Worm (Caenorhabditis elegans) whole organism, L2 larva: ENCODE results near the gene C55A6.1.

ENCODE experiments used
- lin-13 ChIP-seq: fragments of 150-350 bp; optimal IDR thresholded peaks from 2 replicates; lab custom pipeline; 2014; ENCODE audit warnings: missing biosample characterization, missing genetic modification reagents, missing genetic modification characterization
- ztf-4 ChIP-seq: fragments of 150-350 bp; optimal IDR thresholded peaks from 2 replicates; lab custom pipeline; 2014; ENCODE audit warnings: missing biosample characterization, missing genetic modification characterization

- TF ChIP-seq ztf-4 (tag; lab: Kevin White, UChicago) (no peak), lin-13 (no peak)
These were observed 22.2 kb upstream of the C55A6.1 start for ce11 chrV:11526927-11527491.
